Worm (Caenorhabditis elegans) whole organism, L2 larva: ENCODE measurements around the gene glb-14.

ENCODE experiments used
- C34F6.9 ChIP-seq: fragments of 150-350 bp; optimal IDR thresholded peaks from 2 replicates; lab custom pipeline; 2014; ENCODE audit warnings: missing biosample characterization, missing genetic modification characterization
- F13H6.1 ChIP-seq: sonication (generic microtip); optimal IDR thresholded peaks from 2 replicates; lab custom pipeline; 2016; ENCODE audit warnings: missing genetic modification characterization, missing compliant biosample characterization
- R02D3.7 ChIP-seq: fragments of 150-350 bp; optimal IDR thresholded peaks from 2 replicates; lab custom pipeline; 2014; ENCODE audit warnings: missing biosample characterization, missing genetic modification characterization
- Y55F3AM.14 ChIP-seq: fragments of 200-800 bp; sonication (Bioruptor generic); optimal IDR thresholded peaks from 2 replicates; lab custom pipeline; 2018; ENCODE audit warnings: mild to moderate bottlenecking, missing genetic modification characterization, missing compliant biosample characterization
- ZK546.5 ChIP-seq: sonication (generic microtip); optimal IDR thresholded peaks from 2 replicates; lab custom pipeline; 2017; ENCODE audit warnings: missing biosample characterization, missing genetic modification characterization
- alr-1 ChIP-seq: fragments of 150-350 bp; optimal IDR thresholded peaks from 2 replicates; lab custom pipeline; 2014; ENCODE audit warnings: missing biosample characterization, missing genetic modification characterization
- ama-1 ChIP-seq: fragments of 150-350 bp; optimal IDR thresholded peaks from 2 replicates; lab custom pipeline; 2018; ENCODE audit warnings: inconsistent platforms
- blmp-1 ChIP-seq: sonication (generic microtip); optimal IDR thresholded peaks from 2 replicates; lab custom pipeline; 2017; ENCODE audit warnings: missing genetic modification characterization, mild to moderate bottlenecking, missing compliant biosample characterization, antibody characterized with exemption, moderate library complexity; ENCODE audit not compliant: insufficient read depth
- ceh-16 ChIP-seq: fragments of 150-350 bp; optimal IDR thresholded peaks from 2 replicates; lab custom pipeline; 2014; ENCODE audit warnings: missing biosample characterization, missing genetic modification characterization
- ceh-82 ChIP-seq: fragments of 150-350 bp; optimal IDR thresholded peaks from 2 replicates; lab custom pipeline; 2014; ENCODE audit warnings: missing biosample characterization, missing genetic modification characterization
- dmd-4 ChIP-seq: sonication (generic microtip); optimal IDR thresholded peaks from 2 replicates; lab custom pipeline; 2017; ENCODE audit warnings: missing biosample characterization, missing genetic modification characterization
- egl-27 ChIP-seq: sonication (generic microtip); optimal IDR thresholded peaks from 3 replicates; lab custom pipeline; 2017; ENCODE audit warnings: missing biosample characterization, missing genetic modification reagents, missing genetic modification characterization
- elt-1 ChIP-seq: fragments of 150-350 bp; optimal IDR thresholded peaks from 2 replicates; lab custom pipeline; 2014; ENCODE audit warnings: missing biosample characterization, missing genetic modification characterization
- elt-3 ChIP-seq: sonication (generic microtip); optimal IDR thresholded peaks from 2 replicates; lab custom pipeline; 2017; ENCODE audit warnings: missing biosample characterization, missing genetic modification characterization
- fos-1 ChIP-seq: fragments of 150-350 bp; optimal IDR thresholded peaks from 2 replicates; lab custom pipeline; 2014; ENCODE audit warnings: missing biosample characterization, missing genetic modification characterization
- lin-13 ChIP-seq: fragments of 150-350 bp; optimal IDR thresholded peaks from 2 replicates; lab custom pipeline; 2014; ENCODE audit warnings: missing biosample characterization, missing genetic modification reagents, missing genetic modification characterization
- lin-39 ChIP-seq: fragments of 150-350 bp; optimal IDR thresholded peaks from 2 replicates; lab custom pipeline; 2014; ENCODE audit warnings: missing biosample characterization, missing genetic modification reagents, missing genetic modification characterization
- lsy-2 ChIP-seq, 2 experiments: fragments of 150-350 bp in 1 of 2; sonication (generic microtip) in 1 of 2; optimal IDR thresholded peaks; 2 replicates each; lab custom pipeline; 2014 to 2017; ENCODE audit warnings: missing biosample characterization in 2 of 2, missing genetic modification characterization in 2 of 2
- mab-5 ChIP-seq: fragments of 150-350 bp; optimal IDR thresholded peaks from 2 replicates; lab custom pipeline; 2014; ENCODE audit warnings: missing biosample characterization, missing genetic modification characterization
- mbf-1 ChIP-seq: sonication (generic microtip); optimal IDR thresholded peaks from 2 replicates; lab custom pipeline; 2017; ENCODE audit warnings: missing biosample characterization, missing genetic modification characterization
- nhr-10 ChIP-seq: sonication (generic microtip); optimal IDR thresholded peaks from 2 replicates; lab custom pipeline; 2017; ENCODE audit warnings: missing biosample characterization, missing genetic modification characterization
- nhr-21 ChIP-seq: fragments of 150-350 bp; optimal IDR thresholded peaks from 2 replicates; lab custom pipeline; 2014; ENCODE audit warnings: missing biosample characterization, missing genetic modification characterization
- nhr-23 ChIP-seq: fragments of 150-350 bp; optimal IDR thresholded peaks from 2 replicates; lab custom pipeline; 2014; ENCODE audit warnings: missing biosample characterization, missing genetic modification reagents, missing genetic modification characterization
- nhr-237 ChIP-seq: fragments of 150-350 bp; optimal IDR thresholded peaks from 2 replicates; lab custom pipeline; 2014; ENCODE audit warnings: missing biosample characterization, missing genetic modification characterization
- nhr-25 ChIP-seq: fragments of 150-350 bp; sonication (generic microtip); optimal IDR thresholded peaks from 3 replicates; lab custom pipeline; 2014; ENCODE audit warnings: missing biosample characterization, missing genetic modification characterization
- nhr-77 ChIP-seq: fragments of 150-350 bp; optimal IDR thresholded peaks from 2 replicates; lab custom pipeline; 2014; ENCODE audit warnings: missing biosample characterization, missing genetic modification characterization
- peb-1 ChIP-seq: fragments of 150-350 bp; optimal IDR thresholded peaks from 2 replicates; lab custom pipeline; 2014; ENCODE audit warnings: missing biosample characterization, missing genetic modification characterization
- sem-4 ChIP-seq: fragments of 150-350 bp; optimal IDR thresholded peaks from 2 replicates; lab custom pipeline; 2014; ENCODE audit warnings: missing biosample characterization, missing genetic modification reagents, missing genetic modification characterization
- skn-1 ChIP-seq: sonication (generic microtip); optimal IDR thresholded peaks from 2 replicates; lab custom pipeline; 2017; ENCODE audit warnings: missing biosample characterization, missing genetic modification characterization
- sma-9 ChIP-seq, 2 experiments: fragments of 150-350 bp in 1 of 2; sonication (generic microtip) in 1 of 2; optimal IDR thresholded peaks; 2 replicates each; lab custom pipeline; 2014 to 2016; ENCODE audit warnings: missing genetic modification characterization in 2 of 2, mild to moderate bottlenecking in 1 of 2, missing biosample characterization in 1 of 2, missing compliant biosample characterization in 1 of 2, missing genetic modification reagents in 1 of 2, moderate library complexity in 1 of 2
- snpc-4 ChIP-seq: fragments of 150-350 bp; optimal IDR thresholded peaks from 2 replicates; lab custom pipeline; 2014; ENCODE audit warnings: missing biosample characterization, missing genetic modification characterization
- unc-62 ChIP-seq: fragments of 150-350 bp; optimal IDR thresholded peaks from 2 replicates; lab custom pipeline; 2014; ENCODE audit warnings: missing biosample characterization, missing genetic modification reagents, missing genetic modification characterization
- zag-1 ChIP-seq: fragments of 150-350 bp; optimal IDR thresholded peaks from 2 replicates; lab custom pipeline; 2014; ENCODE audit warnings: missing biosample characterization, missing genetic modification characterization
- ztf-1 ChIP-seq: fragments of 200-800 bp; sonication (Bioruptor generic); conservative IDR thresholded peaks from 2 replicates; pipeline ENCODE4 v1.3.6; 2022; ENCODE audit warnings: missing genetic modification characterization, missing compliant biosample characterization
- ztf-4 ChIP-seq: fragments of 150-350 bp; optimal IDR thresholded peaks from 2 replicates; lab custom pipeline; 2014; ENCODE audit warnings: missing biosample characterization, missing genetic modification characterization

Gene glb-14

DNA sequence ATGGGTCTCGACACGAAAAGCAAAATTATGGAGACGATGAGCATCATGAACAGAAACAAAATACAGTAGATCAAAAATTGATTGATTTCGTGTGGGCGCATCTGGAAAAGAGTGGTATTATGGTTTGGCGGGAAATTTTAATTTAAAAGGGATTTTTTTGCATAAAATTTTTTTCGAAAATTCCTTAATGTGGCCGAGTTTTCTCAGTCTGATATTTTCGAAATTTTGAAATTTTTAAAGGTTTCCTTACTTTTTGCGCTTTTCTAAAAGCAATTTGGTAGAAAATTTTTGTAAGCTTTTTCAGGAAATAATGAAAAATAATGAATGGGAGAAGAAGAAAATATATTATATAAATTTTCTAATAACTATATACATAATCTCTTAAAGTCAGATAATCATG is 10.9 kb downstream of the glb-14 start, which contains the start of gene F21A3.2:
Gene F21A3.2, minus strand, starts transcription at position 101 of the 400 bp plus-strand sequence.
- no peak for TF ChIP-seq lin-13 (GFP tag; lab: Kevin White, UChicago)
- no peak for TF ChIP-seq ama-1 (lab: Kevin White, UChicago)
- no peak for TF ChIP-seq nhr-77 (tag; lab: Kevin White, UChicago)
- TF ChIP-seq mbf-1 (tag; lab: Kevin White, UChicago) = no peak
- TF ChIP-seq sma-9 (GFP tag; optimal IDR thresholded peaks at IDR 0.05; lab: Kevin White, UChicago) = no peak
- TF ChIP-seq sma-9 (tag; optimal IDR thresholded peaks at IDR 0.05; lab: Kevin White, UChicago) = no peak
- no peak for TF ChIP-seq snpc-4
- TF ChIP-seq nhr-21 (tag; lab: Kevin White, UChicago) = no peak
- no peak for TF ChIP-seq F13H6.1 (tag; lab: Kevin White, UChicago)
- no peak for TF ChIP-seq skn-1 (tag; lab: Kevin White, UChicago)
- no peak for TF ChIP-seq zag-1 (tag; lab: Kevin White, UChicago)
- TF ChIP-seq Y55F3AM.14 = no peak
- TF ChIP-seq ztf-1 = no peak
- TF ChIP-seq fos-1 (tag; lab: Kevin White, UChicago) = no peak
- no peak for TF ChIP-seq ZK546.5 (tag; lab: Kevin White, UChicago)
- TF ChIP-seq ztf-4 (tag; lab: Kevin White, UChicago) = no peak
- no peak for TF ChIP-seq alr-1 (tag; lab: Kevin White, UChicago)
- TF ChIP-seq nhr-10 (tag; lab: Kevin White, UChicago) = no peak
- TF ChIP-seq peb-1 (tag; lab: Kevin White, UChicago) = no peak
- no peak for TF ChIP-seq ceh-16 (tag; lab: Kevin White, UChicago)

DNA sequence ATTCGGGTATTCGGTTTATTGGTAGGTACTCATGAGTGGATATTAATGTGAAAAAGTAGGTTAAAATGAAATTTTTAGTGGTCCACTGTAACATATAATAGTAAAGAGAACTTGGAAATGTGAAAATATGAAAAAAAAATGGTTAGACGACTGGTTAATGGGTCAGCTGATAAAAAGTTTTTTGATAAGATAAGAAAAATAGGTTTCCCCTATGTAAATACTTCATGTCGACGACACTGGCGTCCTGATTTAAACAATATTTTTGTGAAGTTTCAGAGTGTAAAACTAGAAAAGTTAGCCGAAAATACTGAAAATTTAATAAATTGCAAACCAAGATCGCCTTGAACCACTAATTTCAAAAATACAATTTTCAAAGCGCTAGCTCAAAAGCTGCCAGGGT is 11.7 kb downstream of the glb-14 start, which contains the start of gene F21A3.11:
Gene F21A3.11, minus strand, starts transcription at position 117 of the 400 bp plus-strand sequence.
- TF ChIP-seq sem-4 (tag; lab: Kevin White, UChicago) (no peak), fos-1 (tag; lab: Kevin White, UChicago) (peak; percentile 49), C34F6.9 (tag; lab: Kevin White, UChicago) (no peak), mbf-1 (tag; lab: Kevin White, UChicago) (no peak), lin-39 (no peak)

DNA sequence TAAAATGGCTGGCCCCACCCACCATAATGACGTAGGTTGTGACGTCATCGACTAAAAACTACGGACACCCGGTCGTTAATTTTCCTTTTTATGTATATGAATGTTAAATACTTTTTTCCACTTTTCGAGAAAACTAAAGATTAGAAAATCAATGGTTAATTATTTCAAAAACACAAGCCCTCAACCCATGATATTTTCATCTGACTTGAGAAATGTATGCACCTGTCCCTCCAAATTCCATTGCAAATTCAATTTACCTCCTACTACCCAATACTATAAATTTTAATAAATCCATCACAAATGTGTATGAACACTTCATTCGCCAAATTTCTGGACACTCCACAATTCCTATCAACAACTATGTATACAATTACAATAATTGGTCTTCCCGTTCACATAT is 15.7 kb downstream of the glb-14 start, which contains the start of gene srh-276:
Gene srh-276, plus strand, starts transcription at position 301 of the 400 bp plus-strand sequence.
- TF ChIP-seq R02D3.7 (tag; lab: Kevin White, UChicago) (no peak), egl-27 (no peak), dmd-4 (tag; lab: Kevin White, UChicago) (no peak), zag-1 (tag; lab: Kevin White, UChicago) (no peak), elt-1 (tag; lab: Kevin White, UChicago) (no peak), skn-1 (tag; lab: Kevin White, UChicago) (no peak)

DNA sequence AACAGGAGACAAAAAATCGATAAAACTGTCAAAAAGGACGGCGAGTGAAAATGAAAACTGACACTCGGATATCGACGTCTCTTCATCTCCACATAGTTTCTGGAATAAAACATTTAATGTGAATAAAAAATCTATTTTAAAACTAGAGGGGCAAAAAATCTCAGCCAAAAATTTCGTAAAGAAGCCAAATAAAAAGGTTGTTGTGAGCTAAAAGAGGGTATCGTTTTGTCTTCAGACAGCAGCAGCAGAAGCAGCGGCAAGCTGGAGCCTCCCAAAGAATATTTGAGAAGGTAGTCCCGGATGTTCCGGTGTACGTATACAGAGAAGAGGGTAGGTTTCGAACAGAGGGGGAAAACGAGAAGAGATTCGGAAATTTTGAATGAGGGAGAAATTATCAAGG is 22.9 kb downstream of the glb-14 start, which contains the start of gene lgc-31:
Gene lgc-31, minus strand, starts transcription at position 101 of the 400 bp plus-strand sequence.
- TF ChIP-seq C34F6.9 (tag; lab: Kevin White, UChicago) = no peak
- TF ChIP-seq, all 48 proteins: peak for 0

DNA sequence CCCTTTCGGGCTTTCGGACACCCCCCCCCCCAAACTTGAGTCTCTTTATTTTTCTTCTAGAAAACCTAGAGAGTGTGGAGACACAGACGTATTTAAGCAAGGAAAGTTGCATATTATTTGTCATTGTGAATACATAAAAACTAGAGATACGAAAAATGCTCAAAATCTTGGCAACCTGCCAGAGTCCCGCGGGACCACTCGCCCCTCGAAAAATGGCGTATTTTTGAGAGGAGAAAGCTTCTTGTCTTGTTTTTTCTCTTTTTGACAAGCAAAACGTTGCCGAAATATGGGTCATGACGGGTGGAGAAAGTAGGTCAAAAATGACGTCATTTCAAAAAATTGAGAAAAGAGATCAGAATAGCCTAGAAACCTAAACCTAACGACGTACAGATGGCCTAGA is 24.4 kb downstream of the glb-14 start:
- TF ChIP-seq unc-62 (GFP tag; lab: Kevin White, UChicago) (no peak), elt-3 (tag; lab: Kevin White, UChicago) (no peak), lsy-2 (tag; optimal IDR thresholded peaks at IDR 0.05; lab: Kevin White, UChicago) (peak in 1 of 2 experiments; percentile 29), Y55F3AM.14 (no peak), ceh-82 (tag; lab: Kevin White, UChicago) (no peak), mab-5 (tag; lab: Kevin White, UChicago) (peak; percentile 60), zag-1 (tag; lab: Kevin White, UChicago) (peak; percentile 20), nhr-23 (tag; lab: Kevin White, UChicago) (no peak), nhr-25 (tag; lab: Kevin White, UChicago) (no peak)

DNA sequence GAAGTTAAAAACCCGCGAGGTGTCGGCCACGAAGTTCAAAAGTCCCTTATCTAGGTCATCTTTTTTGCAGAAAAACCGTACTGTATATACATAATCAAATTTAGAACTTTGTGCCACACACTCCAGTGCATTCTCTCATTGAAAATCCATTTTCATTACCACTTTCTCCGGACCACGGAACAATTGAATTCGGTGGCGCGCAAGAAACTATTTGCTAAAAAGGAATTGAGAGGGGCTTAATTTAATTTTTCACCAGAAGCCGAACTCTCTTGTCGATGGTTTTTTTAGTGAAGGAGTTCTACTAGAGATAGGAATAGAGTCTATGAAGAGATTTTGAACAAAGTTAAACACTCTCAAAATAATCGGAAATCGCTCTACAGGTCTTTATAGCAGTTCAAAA is 24.9 kb downstream of the glb-14 start:
- TF ChIP-seq ZK546.5 (tag; lab: Kevin White, UChicago) (no peak), blmp-1 (no peak), dmd-4 (tag; lab: Kevin White, UChicago) (no peak), egl-27 (no peak), nhr-237 (tag; lab: Kevin White, UChicago) (no peak), ceh-16 (tag; lab: Kevin White, UChicago) (no peak), fos-1 (tag; lab: Kevin White, UChicago) (no peak), nhr-23 (tag; lab: Kevin White, UChicago) (no peak)
